Fruit fly (Drosophila melanogaster) whole organism, prepupa: Measurements from ENCODE around the gene CG43389.

Experiments used
- Blimp-1 ChIP-seq: fragments of 200-800 bp; sonication (Bioruptor generic); optimal IDR thresholded peaks from 3 replicates; lab custom pipeline; 2017; ENCODE audit warnings: missing biosample characterization, missing genetic modification characterization, mild to moderate bottlenecking, moderate library complexity, missing genetic modification reagents
- CG10631 ChIP-seq: fragments of 200-800 bp; sonication (Bioruptor generic); optimal IDR thresholded peaks from 2 replicates; lab custom pipeline; 2016; ENCODE audit warnings: missing biosample characterization, missing genetic modification characterization
- CG10669 ChIP-seq: fragments of 200-800 bp; sonication (Bioruptor generic); optimal IDR thresholded peaks from 3 replicates; lab custom pipeline; 2018; ENCODE audit warnings: missing biosample characterization, mild to moderate bottlenecking, missing genetic modification characterization, moderate library complexity
- CG11294 ChIP-seq: fragments of 200-800 bp; sonication (Bioruptor generic); IDR thresholded peaks from 2 replicates; pipeline ENCODE4 v1.3.6; 2022; ENCODE audit warnings: missing biosample characterization, missing genetic modification characterization
- CG11762 ChIP-seq: fragments of 200-800 bp; sonication (Bioruptor generic); optimal IDR thresholded peaks from 3 replicates; lab custom pipeline; 2016; ENCODE audit warnings: missing biosample characterization, missing genetic modification characterization; ENCODE audit not compliant: insufficient read depth
- CG11902 ChIP-seq: fragments of 200-800 bp; sonication (Bioruptor generic); optimal IDR thresholded peaks from 3 replicates; lab custom pipeline; 2016; ENCODE audit warnings: missing biosample characterization, missing genetic modification characterization
- CG1621 ChIP-seq: fragments of 200-800 bp; sonication (Bioruptor generic); optimal IDR thresholded peaks from 3 replicates; lab custom pipeline; 2018; ENCODE audit warnings: missing biosample characterization, mild to moderate bottlenecking, missing genetic modification characterization
- CG16779 ChIP-seq: fragments of 200-800 bp; sonication (Bioruptor generic); optimal IDR thresholded peaks from 3 replicates; lab custom pipeline; 2017; ENCODE audit warnings: missing biosample characterization, mild to moderate bottlenecking, missing genetic modification characterization
- CG3032 ChIP-seq: fragments of 200-800 bp; optimal IDR thresholded peaks from 2 replicates; lab custom pipeline; 2019; ENCODE audit warnings: missing biosample characterization, mild to moderate bottlenecking, missing genetic modification characterization, moderate library complexity
- CG31627 ChIP-seq: fragments of 200-800 bp; sonication (Bioruptor generic); optimal IDR thresholded peaks from 3 replicates; lab custom pipeline; 2016; ENCODE audit warnings: missing biosample characterization, missing genetic modification characterization
- CG32006 ChIP-seq: fragments of 200-800 bp; sonication (Bioruptor generic); optimal IDR thresholded peaks from 3 replicates; lab custom pipeline; 2017; ENCODE audit warnings: missing biosample characterization, mild to moderate bottlenecking, missing genetic modification characterization
- CG34406 ChIP-seq: fragments of 200-800 bp; sonication (Bioruptor generic); optimal IDR thresholded peaks from 3 replicates; lab custom pipeline; 2016; ENCODE audit warnings: missing biosample characterization, missing genetic modification characterization
- CG4318 ChIP-seq: fragments of 200-800 bp; sonication (Bioruptor generic); optimal IDR thresholded peaks from 3 replicates; lab custom pipeline; 2017; ENCODE audit warnings: missing biosample characterization, mild to moderate bottlenecking, missing genetic modification characterization
- CG6163 ChIP-seq: fragments of 200-800 bp; sonication (Bioruptor generic); IDR thresholded peaks from 3 replicates; pipeline ENCODE4 v1.3.6; 2022; ENCODE audit warnings: missing biosample characterization, missing genetic modification characterization
- CG6276 ChIP-seq: fragments of 200-800 bp; sonication (Bioruptor generic); optimal IDR thresholded peaks from 2 replicates; lab custom pipeline; 2017; ENCODE audit warnings: missing biosample characterization, mild to moderate bottlenecking, missing genetic modification characterization
- CG6792 ChIP-seq: fragments of 200-800 bp; sonication (Bioruptor generic); optimal IDR thresholded peaks from 3 replicates; lab custom pipeline; 2016; ENCODE audit warnings: missing biosample characterization, missing genetic modification characterization
- CG6854 ChIP-seq: fragments of 200-800 bp; sonication (Bioruptor generic); optimal IDR thresholded peaks from 2 replicates; lab custom pipeline; 2017; ENCODE audit warnings: missing biosample characterization, mild to moderate bottlenecking, missing genetic modification characterization
- CG8119 ChIP-seq: fragments of 200-800 bp; sonication (Bioruptor generic); IDR thresholded peaks from 3 replicates; pipeline ENCODE4 v1.3.6; 2022; ENCODE audit warnings: missing biosample characterization, missing genetic modification characterization
- CG8632 ChIP-seq: fragments of 200-800 bp; sonication (Bioruptor generic); optimal IDR thresholded peaks from 3 replicates; lab custom pipeline; 2016; ENCODE audit warnings: missing biosample characterization, missing genetic modification characterization
- Eip75B ChIP-seq: fragments of 200-800 bp; sonication (Bioruptor generic); optimal IDR thresholded peaks from 3 replicates; lab custom pipeline; 2016; ENCODE audit warnings: missing biosample characterization, missing genetic modification characterization
- Eip78C ChIP-seq: fragments of 200-800 bp; sonication (Bioruptor generic); peaks from one replicate; lab custom pipeline; 2016; ENCODE audit warnings: missing biosample characterization, missing genetic modification characterization
- Eip93F ChIP-seq: fragments of 200-800 bp; sonication (Bioruptor generic); optimal IDR thresholded peaks from 2 replicates; lab custom pipeline; 2016; ENCODE audit warnings: missing biosample characterization, mild to moderate bottlenecking, missing genetic modification characterization
- Ets21C ChIP-seq: fragments of 200-800 bp; sonication (Bioruptor generic); optimal IDR thresholded peaks from 3 replicates; lab custom pipeline; 2016; ENCODE audit warnings: missing biosample characterization, missing genetic modification characterization
- Ets96B ChIP-seq: fragments of 200-800 bp; optimal IDR thresholded peaks from 2 replicates; lab custom pipeline; 2019; ENCODE audit warnings: missing biosample characterization, mild to moderate bottlenecking, missing genetic modification characterization, moderate library complexity
- Gug ChIP-seq: fragments of 200-800 bp; sonication (Bioruptor generic); IDR thresholded peaks from 2 replicates; pipeline ENCODE4 v1.3.6; 2022; ENCODE audit warnings: missing biosample characterization, missing genetic modification characterization
- Hr39 ChIP-seq: fragments of 200-800 bp; sonication (Bioruptor generic); optimal IDR thresholded peaks from 2 replicates; lab custom pipeline; 2016; ENCODE audit warnings: missing biosample characterization, missing genetic modification characterization
- Hr4 ChIP-seq: fragments of 200-800 bp; sonication (Bioruptor generic); optimal IDR thresholded peaks from 3 replicates; lab custom pipeline; 2016; ENCODE audit warnings: missing biosample characterization, missing genetic modification characterization
- Lpt ChIP-seq: fragments of 200-800 bp; sonication (Bioruptor generic); optimal IDR thresholded peaks from 3 replicates; lab custom pipeline; 2016; ENCODE audit warnings: missing biosample characterization, missing genetic modification characterization
- Met ChIP-seq: fragments of 200-800 bp; sonication (Bioruptor generic); optimal IDR thresholded peaks from 3 replicates; lab custom pipeline; 2016; ENCODE audit warnings: missing biosample characterization, missing genetic modification characterization
- OdsH ChIP-seq: fragments of 200-800 bp; sonication (Bioruptor generic); optimal IDR thresholded peaks from 3 replicates; lab custom pipeline; 2016; ENCODE audit warnings: missing biosample characterization, missing genetic modification characterization
- Smox ChIP-seq: fragments of 200-800 bp; sonication (Bioruptor generic); optimal IDR thresholded peaks from 3 replicates; lab custom pipeline; 2016; ENCODE audit warnings: missing biosample characterization, missing genetic modification characterization
- Sox102F ChIP-seq: fragments of 200-800 bp; sonication (Bioruptor generic); optimal IDR thresholded peaks from 2 replicates; lab custom pipeline; 2016; ENCODE audit warnings: missing biosample characterization, mild to moderate bottlenecking, missing genetic modification characterization
- Sox14 ChIP-seq: fragments of 200-800 bp; sonication (Bioruptor generic); optimal IDR thresholded peaks from 3 replicates; lab custom pipeline; 2016; ENCODE audit warnings: missing biosample characterization, missing genetic modification characterization
- Sox15 ChIP-seq: fragments of 200-800 bp; sonication (Bioruptor generic); optimal IDR thresholded peaks from 3 replicates; lab custom pipeline; 2016; ENCODE audit warnings: missing biosample characterization, missing genetic modification characterization
- achi ChIP-seq: fragments of 200-800 bp; sonication (Bioruptor generic); optimal IDR thresholded peaks from 3 replicates; lab custom pipeline; 2016; ENCODE audit warnings: missing biosample characterization, missing genetic modification characterization
- acj6 ChIP-seq: fragments of 200-800 bp; sonication (Bioruptor generic); optimal IDR thresholded peaks from 3 replicates; lab custom pipeline; 2016; ENCODE audit warnings: missing biosample characterization, missing genetic modification characterization
- cyc ChIP-seq: fragments of 200-800 bp; sonication (Bioruptor generic); optimal IDR thresholded peaks from 3 replicates; lab custom pipeline; 2016; ENCODE audit warnings: missing biosample characterization, missing genetic modification characterization
- dac ChIP-seq: fragments of 200-800 bp; sonication (Bioruptor generic); optimal IDR thresholded peaks from 2 replicates; lab custom pipeline; 2017; ENCODE audit warnings: missing biosample characterization, mild to moderate bottlenecking, missing genetic modification characterization
- dsx ChIP-seq: fragments of 200-800 bp; optimal IDR thresholded peaks from 3 replicates; lab custom pipeline; 2019; ENCODE audit warnings: missing biosample characterization, mild to moderate bottlenecking, missing genetic modification characterization, moderate library complexity; ENCODE audit not compliant: poor library complexity, severe bottlenecking
- eg ChIP-seq: fragments of 200-800 bp; sonication (Bioruptor generic); IDR thresholded peaks from 3 replicates; pipeline ENCODE4 v1.3.6; 2022; ENCODE audit warnings: missing biosample characterization, missing genetic modification characterization
- esn ChIP-seq: fragments of 200-800 bp; sonication (Bioruptor generic); optimal IDR thresholded peaks from 2 replicates; lab custom pipeline; 2016; ENCODE audit warnings: missing biosample characterization, mild to moderate bottlenecking, missing genetic modification characterization, moderate library complexity
- fkh ChIP-seq: fragments of 200-800 bp; sonication (Bioruptor generic); optimal IDR thresholded peaks from 3 replicates; lab custom pipeline; 2017; ENCODE audit warnings: missing biosample characterization, mild to moderate bottlenecking, missing genetic modification characterization, moderate library complexity
- lz ChIP-seq: fragments of 200-800 bp; sonication (Bioruptor generic); optimal IDR thresholded peaks from 3 replicates; lab custom pipeline; 2016; ENCODE audit warnings: missing biosample characterization, missing genetic modification characterization
- net ChIP-seq: fragments of 200-800 bp; sonication (Bioruptor generic); optimal IDR thresholded peaks from 3 replicates; lab custom pipeline; 2016; ENCODE audit warnings: missing biosample characterization, missing genetic modification characterization
- pdm3 ChIP-seq: fragments of 200-800 bp; sonication (Bioruptor generic); optimal IDR thresholded peaks from 3 replicates; lab custom pipeline; 2016; ENCODE audit warnings: missing biosample characterization, missing genetic modification characterization
- salr ChIP-seq, 2 experiments: fragments of 200-800 bp; sonication (Bioruptor generic); optimal IDR thresholded peaks; 3 replicates each; lab custom pipeline; 2016 to 2018; ENCODE audit warnings: missing biosample characterization in 2 of 2, missing genetic modification characterization in 2 of 2, mild to moderate bottlenecking in 1 of 2
- spab ChIP-seq: fragments of 200-800 bp; sonication (Bioruptor generic); optimal IDR thresholded peaks from 2 replicates; lab custom pipeline; 2017; ENCODE audit warnings: missing biosample characterization, mild to moderate bottlenecking, missing genetic modification characterization, missing genetic modification reagents
- ss ChIP-seq, 2 experiments: fragments of 200-800 bp; sonication (Bioruptor generic); optimal IDR thresholded peaks; 2 replicates in 1 of 2; 3 replicates in 1 of 2; lab custom pipeline; 2017 to 2018; ENCODE audit warnings: mild to moderate bottlenecking in 2 of 2, missing biosample characterization in 2 of 2, missing genetic modification characterization in 2 of 2, moderate library complexity in 1 of 2
- svp ChIP-seq: fragments of 200-800 bp; sonication (Bioruptor generic); peaks from one replicate; lab custom pipeline; 2016; ENCODE audit warnings: missing biosample characterization, missing genetic modification characterization
- vri ChIP-seq: fragments of 200-800 bp; sonication (Bioruptor generic); optimal IDR thresholded peaks from 3 replicates; lab custom pipeline; 2016; ENCODE audit warnings: missing biosample characterization, mild to moderate bottlenecking, missing genetic modification characterization

The CG43389 gene

DNA sequence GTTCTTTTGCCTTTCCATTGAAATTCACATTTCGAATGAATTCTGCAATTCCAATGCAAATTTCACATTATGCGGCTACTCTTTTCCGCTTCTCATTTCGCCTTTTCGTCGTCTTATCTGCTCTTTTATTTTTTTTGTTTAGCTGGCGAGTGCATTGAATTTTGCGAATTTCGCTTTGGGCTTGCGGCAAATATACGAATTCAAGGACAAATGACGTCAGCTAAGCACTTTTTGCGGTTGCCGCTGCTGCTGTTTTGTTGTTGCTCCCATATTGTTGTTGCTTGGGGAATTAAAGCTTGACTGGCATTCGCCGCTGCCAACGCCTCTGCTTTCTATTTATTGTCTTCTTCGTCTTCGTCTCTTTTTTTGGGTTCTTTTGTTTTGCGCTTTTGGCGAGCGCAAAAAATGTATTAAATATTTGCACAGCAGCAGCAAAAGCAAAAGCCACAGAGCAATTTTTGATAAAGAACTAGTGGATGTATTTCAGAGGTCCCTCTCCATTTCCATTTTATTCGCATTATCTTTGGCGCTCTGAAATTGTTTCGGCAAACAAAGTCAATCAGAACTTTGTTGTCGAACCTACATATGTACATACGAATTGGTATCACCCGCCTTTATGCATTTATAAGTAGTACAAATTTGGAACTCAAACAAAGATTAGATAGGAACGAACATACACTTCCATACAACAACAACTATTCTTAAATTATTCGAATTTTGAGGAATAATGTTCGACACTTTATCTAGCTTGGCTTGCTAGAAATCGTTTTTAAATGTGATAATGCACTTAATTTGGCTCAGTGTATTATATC, 7.8 kb upstream of the CG43389 start:
- TF ChIP-seq Eip93F (GFP tag; lab: Kevin White, UChicago) (peak; percentile 69), Sox102F (GFP tag; lab: Kevin White, UChicago) (peak; percentile 78), net (GFP tag; lab: Kevin White, UChicago) (peak; percentile 69), esn (peak; percentile 51), Lpt (GFP tag; lab: Kevin White, UChicago) (peak; percentile 31), OdsH (GFP tag; lab: Kevin White, UChicago) (peak; percentile 69), CG3032 (no peak), Ets96B (tag; lab: Kevin White, UChicago) (no peak), CG11762 (GFP tag; lab: Kevin White, UChicago) (no peak), Sox15 (peak; percentile 56), dsx (GFP tag; lab: Kevin White, UChicago) (peak; percentile 77), CG6792 (peak; percentile 59), Eip78C (peak; percentile 94), CG16779 (tag; lab: Kevin White, UChicago) (peak; percentile 22), pdm3 (GFP tag; lab: Kevin White, UChicago) (peak; percentile 75), CG31627 (GFP tag; lab: Kevin White, UChicago) (peak; percentile 73), spab (GFP tag; lab: Kevin White, UChicago) (no peak), eg (GFP tag; lab: Robert Waterston, UW) (0 out of 3 replicates have a peak, but pooled peaks have one; percentile 21), CG34406 (GFP tag; lab: Kevin White, UChicago) (peak; percentile 52), CG6854 (GFP tag; lab: Kevin White, UChicago) (no peak), CG10669 (GFP tag; lab: Kevin White, UChicago) (no peak), acj6 (GFP tag; lab: Kevin White, UChicago) (peak; percentile 81), CG11902 (GFP tag; lab: Kevin White, UChicago) (no peak), Sox14 (GFP tag; lab: Kevin White, UChicago) (peak; percentile 74), fkh (GFP tag; lab: Kevin White, UChicago) (peak; percentile 64), achi (GFP tag; lab: Kevin White, UChicago) (peak; percentile 53), Blimp-1 (GFP tag; lab: Kevin White, UChicago) (no peak), Ets21C (peak; percentile 32), Gug (GFP tag; lab: Robert Waterston, UW) (no peak), CG6163 (GFP tag; lab: Robert Waterston, UW) (peak; percentile 86), Hr39 (peak; percentile 76), CG11294 (GFP tag; lab: Robert Waterston, UW) (no peak), Met (GFP tag; lab: Kevin White, UChicago) (peak; percentile 62), vri (peak; percentile 59), svp (peak; percentile 93), ss (GFP tag; optimal IDR thresholded peaks at IDR 0.05; lab: Kevin White, UChicago) (peak in 1 of 2 experiments; percentile 10), CG4318 (GFP tag; lab: Kevin White, UChicago) (no peak), CG8632 (peak; percentile 36), CG10631 (GFP tag; lab: Kevin White, UChicago) (peak; percentile 50), lz (peak; percentile 52), Smox (peak; percentile 71), CG8119 (GFP tag; lab: Robert Waterston, UW) (peak; percentile 33; the same call in 2 of the 3 replicates), Eip75B (GFP tag; lab: Kevin White, UChicago) (peak; percentile 61), salr (GFP tag; optimal IDR thresholded peaks at IDR 0.05; lab: Kevin White, UChicago) (peak; percentile 6 to 85), cyc (GFP tag; lab: Kevin White, UChicago) (no peak), CG6276 (no peak), dac (GFP tag; lab: Kevin White, UChicago) (no peak), Hr4 (GFP tag; lab: Kevin White, UChicago) (peak; percentile 60), CG1621 (peak; percentile 79), CG32006 (GFP tag; lab: Kevin White, UChicago) (peak; percentile 5)
